Fruit fly (Drosophila melanogaster): ENCODE measurements around the gene m-cup.

DNA sequence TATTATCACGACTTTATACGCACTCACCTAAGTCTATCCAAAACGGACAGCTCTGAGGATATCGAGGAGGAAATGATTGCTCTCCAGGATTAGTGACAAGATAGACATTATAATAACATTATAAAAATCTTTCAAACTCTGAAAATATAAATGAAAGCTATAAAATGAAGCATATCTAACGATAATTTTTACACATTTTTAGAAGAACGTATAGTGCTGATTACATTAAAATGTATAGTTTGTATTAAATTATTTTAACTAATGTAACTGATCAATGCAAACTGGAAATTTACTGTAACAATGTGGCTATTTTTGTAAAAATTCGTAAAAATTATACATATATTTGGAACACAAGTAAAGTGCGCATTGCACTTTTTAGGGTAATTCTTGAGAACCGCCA, 10.5 kb downstream of the m-cup start, which contains the start of gene CG5265:
- TF ChIP-seq Clk (GFP tag; optimal IDR thresholded peaks at IDR 0.05) (no peak), CG7045 (GFP tag; optimal IDR thresholded peaks at IDR 0.05) (no peak), CG5204 (GFP tag; optimal IDR thresholded peaks at IDR 0.05) (no peak), CG7101 (tag; optimal IDR thresholded peaks at IDR 0.05) (no peak), bab1 (GFP tag; optimal IDR thresholded peaks at IDR 0.05) (no peak), Hr96 (GFP tag; optimal IDR thresholded peaks at IDR 0.05) (no peak), CG14711 (tag; optimal IDR thresholded peaks at IDR 0.05) (no peak), Mnt (GFP tag; optimal IDR thresholded peaks at IDR 0.05) (no peak), CG33017 (tag; optimal IDR thresholded peaks at IDR 0.05) (no peak)

Measured in whole organism, adult.